Worm (Caenorhabditis elegans) whole organism, L4 larva: ENCODE results near the gene F08G12.11.
A peak's percentile ranks its signal among the peaks of the same experiment; 100 is the strongest.

Experiments
- F49E8.2 ChIP-seq: sonication (generic microtip); optimal IDR thresholded peaks from 2 replicates; lab custom pipeline; 2016; ENCODE audit warnings: missing compliant biosample characterization, mild to moderate bottlenecking, missing genetic modification characterization, borderline replicate concordance
- ZK337.2 ChIP-seq: fragments of 200-800 bp; sonication (Bioruptor generic); IDR thresholded peaks from 2 replicates; pipeline ENCODE4 v1.3.6; 2022; ENCODE audit warnings: missing genetic modification reagents, missing genetic modification characterization, missing compliant biosample characterization
- egl-27 ChIP-seq: sonication (generic microtip); optimal IDR thresholded peaks from 3 replicates; lab custom pipeline; 2017; ENCODE audit warnings: missing biosample characterization, missing genetic modification reagents, missing genetic modification characterization
- hlh-30 ChIP-seq: sonication (generic microtip); optimal IDR thresholded peaks from 2 replicates; lab custom pipeline; 2017; ENCODE audit warnings: antibody characterized with exemption, mild to moderate bottlenecking, missing genetic modification characterization, missing compliant biosample characterization; ENCODE audit not compliant: insufficient read depth
- mes-2 ChIP-seq: sonication (generic microtip); optimal IDR thresholded peaks from 2 replicates; lab custom pipeline; 2016; ENCODE audit warnings: missing genotype, mild to moderate bottlenecking, missing genetic modification characterization, missing compliant biosample characterization; ENCODE audit not compliant: poor library complexity, severe bottlenecking
- nhr-10 ChIP-seq: fragments of 150-350 bp; optimal IDR thresholded peaks from 2 replicates; lab custom pipeline; 2014; ENCODE audit warnings: missing biosample characterization, missing genetic modification characterization
- nhr-11 ChIP-seq: fragments of 150-350 bp; optimal IDR thresholded peaks from 2 replicates; lab custom pipeline; 2014; ENCODE audit warnings: missing biosample characterization, missing genetic modification characterization
- php-3 ChIP-seq: fragments of 200-800 bp; sonication (Bioruptor generic); IDR thresholded peaks from 2 replicates; pipeline ENCODE4 v1.3.6; 2022; ENCODE audit warnings: missing genetic modification reagents, missing genetic modification characterization, missing compliant biosample characterization
- saeg-2 ChIP-seq: fragments of 200-800 bp; sonication (Bioruptor generic); IDR thresholded peaks from 2 replicates; pipeline ENCODE4 v1.3.6; 2022; ENCODE audit warnings: missing genetic modification reagents, missing genetic modification characterization, missing compliant biosample characterization
- unc-39 ChIP-seq: sonication (generic microtip); optimal IDR thresholded peaks from 2 replicates; lab custom pipeline; 2017; ENCODE audit warnings: missing biosample characterization, missing genetic modification characterization
- zag-1 ChIP-seq: fragments of 150-350 bp; optimal IDR thresholded peaks from 2 replicates; lab custom pipeline; 2014; ENCODE audit warnings: missing biosample characterization, missing genetic modification characterization

DNA sequence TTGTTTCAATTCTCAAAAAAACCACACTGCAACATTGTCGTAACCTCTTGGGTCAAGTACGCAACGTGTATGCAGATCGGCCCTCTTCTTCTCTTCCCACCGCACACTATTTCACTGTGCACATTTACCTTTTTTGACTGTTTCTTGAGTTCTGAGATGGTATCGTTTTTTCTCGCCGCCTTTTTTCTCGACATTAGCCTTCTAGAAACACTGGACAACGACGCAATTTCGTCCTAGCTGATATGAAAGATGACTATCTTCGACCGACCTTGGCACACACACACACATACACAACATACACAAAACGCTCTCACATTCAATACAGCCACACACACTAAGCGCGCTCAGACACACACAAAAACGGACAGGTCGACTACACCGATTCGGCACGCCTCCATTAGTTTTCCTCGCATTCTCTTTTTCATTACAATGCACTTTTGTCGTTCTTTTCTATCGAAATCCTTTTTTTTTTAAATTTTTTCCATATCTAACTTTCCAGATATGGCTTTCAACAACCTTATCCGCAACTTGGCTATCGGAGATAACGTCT, 24.1 kb upstream of the F08G12.11 start, which contains the start of gene aco-1:
- TF ChIP-seq unc-39 (no peak), ZK337.2 (GFP tag; lab: Robert Waterston, UW) (no peak), nhr-11 (tag; lab: Kevin White, UChicago) (no peak), php-3 (GFP tag; lab: Robert Waterston, UW) (0 out of 2 replicates have a peak, but pooled peaks have one; percentile 5), zag-1 (tag; lab: Kevin White, UChicago) (no peak), F49E8.2 (tag; lab: Kevin White, UChicago) (no peak), egl-27 (tag; lab: Kevin White, UChicago) (no peak), nhr-10 (tag; lab: Kevin White, UChicago) (peak; percentile 39), saeg-2 (GFP tag; lab: Robert Waterston, UW) (no peak), hlh-30 (peak; percentile 11), mes-2 (no peak)
